Worm (Caenorhabditis elegans): ENCODE data around the gene F10C2.5.
A peak's percentile ranks its signal among the peaks of the same experiment; 100 is the strongest.

The F10C2.5 gene

ce11 chrV:12071483-12071882 lies 26.3 kb downstream of the F10C2.5 start:
- TF ChIP-seq nhr-25 (tag; optimal IDR thresholded peaks at IDR 0.05; ENCODE audit: borderline replicate concordance, insufficient read depth) (peak; percentile 65), aha-1 (tag) (peak; percentile 46), hif-1 (tag; optimal IDR thresholded peaks at IDR 0.05) (no peak), mxl-3 (GFP tag; optimal IDR thresholded peaks at IDR 0.05) (peak; percentile 83), hlh-11 (tag; optimal IDR thresholded peaks at IDR 0.05) (peak; percentile 45), egl-27 (tag; optimal IDR thresholded peaks at IDR 0.05) (no peak), dmd-8 (GFP tag; IDR thresholded peaks at IDR 0.05) (no peak), unc-62 (GFP tag; optimal IDR thresholded peaks at IDR 0.05 in 1 of 2) (peak in 1 of 2 experiments; percentile 3), unc-62 (tag; optimal IDR thresholded peaks at IDR 0.05) (no peak), mdl-1 (tag; optimal IDR thresholded peaks at IDR 0.05) (peak; percentile 14 to 70), tag-97 (GFP tag; IDR thresholded peaks at IDR 0.05) (no peak), Y48G9A.11 (GFP tag; IDR thresholded peaks at IDR 0.05) (no peak), dmd-6 (GFP tag; IDR thresholded peaks at IDR 0.05) (peak; percentile 32; the same call in 1 of the 2 replicates), nhr-28 (tag; optimal IDR thresholded peaks at IDR 0.05) (peak; percentile 62), hlh-30 (tag; optimal IDR thresholded peaks at IDR 0.05; ENCODE audit: insufficient read depth) (peak; percentile 81)

- no peak for TF ChIP-seq nhr-111 (GFP tag; optimal IDR thresholded peaks at IDR 0.05)
- TF ChIP-seq attf-4 (tag; optimal IDR thresholded peaks at IDR 0.05), result no peak
- no peak for TF ChIP-seq fos-1 (tag; optimal IDR thresholded peaks at IDR 0.05)
- no peak for TF ChIP-seq fkh-10 (GFP tag; optimal IDR thresholded peaks at IDR 0.05)
- TF ChIP-seq mdl-1 (tag; optimal IDR thresholded peaks at IDR 0.05), result no peak
- TF ChIP-seq lsy-2 (tag; optimal IDR thresholded peaks at IDR 0.05), result no peak
- no peak for TF ChIP-seq ceh-62 (tag; optimal IDR thresholded peaks at IDR 0.05)
- TF ChIP-seq nhr-10 (tag; optimal IDR thresholded peaks at IDR 0.05), result no peak
- TF ChIP-seq daf-16 (GFP tag; optimal IDR thresholded peaks at IDR 0.05), result no peak
- no peak for TF ChIP-seq daf-16 (tag; optimal IDR thresholded peaks at IDR 0.05)
- no peak for TF ChIP-seq rbr-2 (tag; optimal IDR thresholded peaks at IDR 0.05)
Measured at ce11 chrV:12074886-12075285, 29.7 kb downstream of the F10C2.5 start, which contains the start of gene R07B7.6. R07B7.6 (minus strand) TSS chrV:12074986.

ce11 chrV:12075983-12076382 lies 30.8 kb downstream of the F10C2.5 start:
- peak; percentile 60 for TF ChIP-seq pqm-1 (tag; optimal IDR thresholded peaks at IDR 0.05)
- TF ChIP-seq aly-2 (tag; optimal IDR thresholded peaks at IDR 0.05), result no peak
- TF ChIP-seq daf-16 (GFP tag; optimal IDR thresholded peaks at IDR 0.05), result no peak
- peak; percentile 73 for TF ChIP-seq daf-16 (tag; optimal IDR thresholded peaks at IDR 0.05)
- peak; percentile 67 for TF ChIP-seq nhr-28 (tag; optimal IDR thresholded peaks at IDR 0.05)
- TF ChIP-seq dve-1 (tag; optimal IDR thresholded peaks at IDR 0.05; ENCODE audit: insufficient read depth), result peak; percentile 26
- TF ChIP-seq nhr-77 (tag; optimal IDR thresholded peaks at IDR 0.05), result peak; percentile 41
- TF ChIP-seq dmd-6 (GFP tag; IDR thresholded peaks at IDR 0.05), result peak; percentile 51
- TF ChIP-seq pha-4 (GFP tag; IDR thresholded peaks at IDR 0.05), result no peak
- no peak for TF ChIP-seq pha-4 (tag; optimal IDR thresholded peaks at IDR 0.05)
- TF ChIP-seq set-16 (GFP tag; IDR thresholded peaks at IDR 0.05), result no peak

ce11 chrV:12080274-12080673 lies 35.0 kb downstream of the F10C2.5 start, which contains the start of gene R07B7.9:
R07B7.9 (minus strand) TSS chrV:12080374.
- TF ChIP-seq ztf-7 (tag; optimal IDR thresholded peaks at IDR 0.05), result no peak
- no peak for TF ChIP-seq ceh-20 (GFP tag; IDR thresholded peaks at IDR 0.05)
- TF ChIP-seq dmd-8 (GFP tag; IDR thresholded peaks at IDR 0.05), result no peak
- TF ChIP-seq aha-1 (tag), result no peak
- no peak for TF ChIP-seq skn-1 (tag; optimal IDR thresholded peaks at IDR 0.05)
- TF ChIP-seq ctbp-1 (GFP tag; IDR thresholded peaks at IDR 0.05), result no peak
- no peak for TF ChIP-seq pha-4 (GFP tag; IDR thresholded peaks at IDR 0.05)
- TF ChIP-seq pha-4 (tag; optimal IDR thresholded peaks at IDR 0.05), result no peak
- no peak for TF ChIP-seq F44E2.7 (GFP tag; IDR thresholded peaks at IDR 0.05)
- TF ChIP-seq spr-1 (tag; optimal IDR thresholded peaks at IDR 0.05), result no peak
- no peak for TF ChIP-seq tag-97 (GFP tag; IDR thresholded peaks at IDR 0.05)
- TF ChIP-seq cey-2 (tag; optimal IDR thresholded peaks at IDR 0.05; ENCODE audit: borderline replicate concordance, insufficient read depth), result no peak
- TF ChIP-seq mes-2 (tag; optimal IDR thresholded peaks at IDR 0.05; ENCODE audit: poor library complexity, severe bottlenecking), result no peak
- no peak for TF ChIP-seq daf-12 (tag; optimal IDR thresholded peaks at IDR 0.05)
- TF ChIP-seq dve-1 (tag; optimal IDR thresholded peaks at IDR 0.05; ENCODE audit: insufficient read depth), result no peak
- TF ChIP-seq php-3 (GFP tag; IDR thresholded peaks at IDR 0.05), result no peak
- TF ChIP-seq nhr-6 (tag; optimal IDR thresholded peaks at IDR 0.05), result no peak
- no peak for TF ChIP-seq ceh-82 (tag; optimal IDR thresholded peaks at IDR 0.05)
- no peak for TF ChIP-seq F49E8.2 (tag; optimal IDR thresholded peaks at IDR 0.05; ENCODE audit: borderline replicate concordance)
